Worm (Caenorhabditis elegans) whole organism, mixed stage, embryonic: Measurements from ENCODE around the gene ZK742.3.

Experiments
- blmp-1 ChIP-seq: fragments of 150-350 bp; optimal IDR thresholded peaks from 2 replicates; lab custom pipeline; 2014; ENCODE audit warnings: missing biosample characterization, missing genetic modification characterization
- ces-1 ChIP-seq: fragments of 150-350 bp; optimal IDR thresholded peaks from 2 replicates; lab custom pipeline; 2014; ENCODE audit warnings: missing biosample characterization, missing genetic modification reagents, missing genetic modification characterization
- elt-1 ChIP-seq: sonication (generic microtip); optimal IDR thresholded peaks from 2 replicates; lab custom pipeline; 2017; ENCODE audit warnings: missing genetic modification characterization, mild to moderate bottlenecking, missing compliant biosample characterization, antibody characterized with exemption, moderate library complexity, borderline replicate concordance; ENCODE audit not compliant: insufficient read depth
- elt-3 ChIP-seq: fragments of 150-350 bp; optimal IDR thresholded peaks from 2 replicates; lab custom pipeline; 2014; ENCODE audit warnings: missing biosample characterization, missing genetic modification characterization
- lin-13 ChIP-seq: fragments of 150-350 bp; optimal IDR thresholded peaks from 2 replicates; lab custom pipeline; 2014; ENCODE audit warnings: missing biosample characterization, missing genetic modification characterization
- mep-1 ChIP-seq: fragments of 150-350 bp; optimal IDR thresholded peaks from 2 replicates; lab custom pipeline; 2017; ENCODE audit warnings: missing biosample characterization, missing genetic modification reagents, missing genetic modification characterization, inconsistent platforms
- nhr-237 ChIP-seq: fragments of 150-350 bp; optimal IDR thresholded peaks from 2 replicates; lab custom pipeline; 2014; ENCODE audit warnings: missing biosample characterization, missing genetic modification characterization
- nhr-28 ChIP-seq: fragments of 150-350 bp; optimal IDR thresholded peaks from 2 replicates; lab custom pipeline; 2014; ENCODE audit warnings: missing biosample characterization, missing genetic modification characterization
- snpc-4 ChIP-seq: fragments of 150-350 bp; optimal IDR thresholded peaks from 2 replicates; lab custom pipeline; 2014; ENCODE audit warnings: missing biosample characterization, missing genetic modification characterization
- ztf-11 ChIP-seq: fragments of 150-350 bp; optimal IDR thresholded peaks from 2 replicates; lab custom pipeline; 2014; ENCODE audit warnings: missing biosample characterization, missing genetic modification characterization

DNA sequence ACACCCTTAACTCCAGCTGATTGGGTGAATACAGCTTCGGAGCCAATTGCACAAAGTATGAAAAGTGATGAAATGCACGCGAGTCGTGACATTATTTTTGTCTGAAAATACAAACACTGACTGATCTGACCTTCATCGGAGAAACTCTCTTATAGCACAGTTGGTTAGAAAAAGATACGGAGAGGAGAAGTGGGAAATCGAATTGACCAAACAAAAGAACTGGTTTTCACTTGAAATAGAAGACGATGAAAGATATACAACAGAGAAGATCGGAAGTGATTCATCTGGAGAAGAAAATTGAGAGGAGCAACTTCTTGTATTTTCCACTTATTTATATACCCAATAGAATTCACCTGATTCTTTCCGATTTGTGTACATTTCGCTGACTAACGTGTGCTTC is 28.1 kb upstream of the ZK742.3 start, which contains the start of gene ttr-33:
- TF ChIP-seq nhr-237 (tag; lab: Kevin White, UChicago) = no peak
- no peak for TF ChIP-seq ces-1 (GFP tag; lab: Kevin White, UChicago)
- no peak for TF ChIP-seq snpc-4
- TF ChIP-seq ztf-11 (tag; lab: Kevin White, UChicago) = no peak
- TF ChIP-seq mep-1 (tag; lab: Kevin White, UChicago) = no peak
- no peak for TF ChIP-seq blmp-1 (tag; lab: Kevin White, UChicago)
- no peak for TF ChIP-seq lin-13 (tag; lab: Kevin White, UChicago)
- TF ChIP-seq nhr-28 (tag; lab: Kevin White, UChicago) = no peak
- no peak for TF ChIP-seq elt-1 (tag; lab: Kevin White, UChicago)
- TF ChIP-seq elt-3 = no peak
